Fruit fly (Drosophila melanogaster): ENCODE results near the gene CG14196.

- no peak for TF ChIP-seq Mio (GFP tag; optimal IDR thresholded peaks at IDR 0.05)
- no peak for TF ChIP-seq sage (GFP tag; optimal IDR thresholded peaks at IDR 0.05)
- no peak for TF ChIP-seq fru (GFP tag; optimal IDR thresholded peaks at IDR 0.05)
- no peak for TF ChIP-seq lola (GFP tag; optimal IDR thresholded peaks at IDR 0.05)
- no peak for TF ChIP-seq Dfd (GFP tag; optimal IDR thresholded peaks at IDR 0.05)
- no peak for TF ChIP-seq Hnf4 (GFP tag; optimal IDR thresholded peaks at IDR 0.05)
- no peak for TF ChIP-seq woc (GFP tag; optimal IDR thresholded peaks at IDR 0.05)
- no peak for TF ChIP-seq Jra (GFP tag; optimal IDR thresholded peaks at IDR 0.05)
Measured at dm6 chrX:19286235-19286634, 44.6 kb upstream of the CG14196 start.

Measured in whole organism, wandering third instar larva.